Worm (Caenorhabditis elegans) whole organism, L2 larva: ENCODE data around the gene T28F12.1.

Experiments
- R02D3.7 ChIP-seq: fragments of 150-350 bp; optimal IDR thresholded peaks from 2 replicates; lab custom pipeline; 2014; ENCODE audit warnings: missing biosample characterization, missing genetic modification characterization
- ama-1 ChIP-seq: fragments of 150-350 bp; optimal IDR thresholded peaks from 2 replicates; lab custom pipeline; 2018; ENCODE audit warnings: inconsistent platforms
- ceh-82 ChIP-seq: fragments of 150-350 bp; optimal IDR thresholded peaks from 2 replicates; lab custom pipeline; 2014; ENCODE audit warnings: missing biosample characterization, missing genetic modification characterization
- lsy-2 ChIP-seq, 2 experiments: fragments of 150-350 bp in 1 of 2; sonication (generic microtip) in 1 of 2; optimal IDR thresholded peaks; 2 replicates each; lab custom pipeline; 2014 to 2017; ENCODE audit warnings: missing biosample characterization in 2 of 2, missing genetic modification characterization in 2 of 2
- nhr-237 ChIP-seq: fragments of 150-350 bp; optimal IDR thresholded peaks from 2 replicates; lab custom pipeline; 2014; ENCODE audit warnings: missing biosample characterization, missing genetic modification characterization
- snpc-4 ChIP-seq: fragments of 150-350 bp; optimal IDR thresholded peaks from 2 replicates; lab custom pipeline; 2014; ENCODE audit warnings: missing biosample characterization, missing genetic modification characterization
- zag-1 ChIP-seq: fragments of 150-350 bp; optimal IDR thresholded peaks from 2 replicates; lab custom pipeline; 2014; ENCODE audit warnings: missing biosample characterization, missing genetic modification characterization
- ztf-1 ChIP-seq: fragments of 200-800 bp; sonication (Bioruptor generic); conservative IDR thresholded peaks from 2 replicates; pipeline ENCODE4 v1.3.6; 2022; ENCODE audit warnings: missing genetic modification characterization, missing compliant biosample characterization
- ztf-11 ChIP-seq: sonication (generic microtip); optimal IDR thresholded peaks from 2 replicates; lab custom pipeline; 2017; ENCODE audit warnings: missing biosample characterization, missing genetic modification characterization
- ztf-4 ChIP-seq: fragments of 150-350 bp; optimal IDR thresholded peaks from 2 replicates; lab custom pipeline; 2014; ENCODE audit warnings: missing biosample characterization, missing genetic modification characterization

DNA sequence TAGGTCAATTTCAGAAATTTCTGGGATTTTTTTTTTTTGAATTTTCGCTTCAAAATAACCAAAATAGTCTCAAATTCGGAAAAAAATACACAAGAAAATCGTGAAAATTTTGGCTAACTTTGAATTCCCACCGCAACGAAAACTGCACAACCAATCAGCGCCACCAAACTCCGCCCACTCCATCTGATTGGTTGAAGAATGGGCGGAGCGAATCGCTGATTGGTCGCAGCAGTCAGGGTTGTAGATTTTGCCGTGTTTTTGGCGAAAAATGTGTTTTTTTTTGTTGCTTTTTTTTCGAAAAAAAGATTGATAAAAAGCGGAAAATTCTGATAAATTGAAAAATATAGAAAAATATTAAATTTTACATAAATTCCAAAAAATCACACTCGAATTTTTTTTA, 34.0 kb downstream of the T28F12.1 start:
- TF ChIP-seq R02D3.7 (tag; lab: Kevin White, UChicago) (no peak), zag-1 (no peak), ztf-4 (tag; lab: Kevin White, UChicago) (no peak), ceh-82 (tag; lab: Kevin White, UChicago) (no peak), ama-1 (lab: Kevin White, UChicago) (no peak), nhr-237 (no peak), lsy-2 (tag; optimal IDR thresholded peaks at IDR 0.05; lab: Kevin White, UChicago) (no peak), snpc-4 (tag; lab: Kevin White, UChicago) (no peak), ztf-1 (GFP tag; lab: Robert Waterston, UW) (no peak), ztf-11 (no peak)
